Worm (Caenorhabditis elegans): ENCODE measurements around the gene C25G6.1.

The C25G6.1 gene

DNA sequence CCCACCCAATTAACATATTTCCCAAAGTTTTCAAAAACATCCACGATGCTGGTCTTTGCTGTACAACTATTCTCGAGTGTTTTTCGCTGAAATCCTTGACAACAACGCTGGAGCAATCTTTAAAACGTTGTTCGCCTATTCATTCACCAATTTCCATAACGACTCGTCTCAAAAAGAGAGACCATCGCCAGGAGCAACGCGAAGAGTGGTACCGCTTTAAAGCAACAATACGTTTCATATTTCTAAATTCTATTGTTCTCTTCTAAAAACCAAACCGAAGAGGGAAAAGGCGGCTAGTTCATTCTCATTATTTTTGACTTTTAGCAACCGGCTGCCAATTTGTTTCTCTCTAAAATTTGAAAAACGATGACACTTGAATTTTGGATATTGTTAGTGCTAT, at the start of gene C25G6.1:
Gene C25G6.1 (plus strand): TSS at position 301 of the 400 bp plus-strand sequence.
- TF ChIP-seq sea-1 (GFP tag; conservative IDR thresholded peaks at IDR 0.05) (no peak), pes-1 (GFP tag; IDR thresholded peaks at IDR 0.05) (no peak), ama-1 (optimal IDR thresholded peaks at IDR 0.05) (no peak), F13C5.2 (tag; optimal IDR thresholded peaks at IDR 0.05) (no peak), B0310.2 (tag; optimal IDR thresholded peaks at IDR 0.05) (no peak), tbx-11 (GFP tag; IDR thresholded peaks at IDR 0.05) (no peak), ets-7 (tag; optimal IDR thresholded peaks at IDR 0.05) (no peak), flt-1 (GFP tag; IDR thresholded peaks at IDR 0.05) (no peak), hnd-1 (tag; optimal IDR thresholded peaks at IDR 0.05) (no peak), aly-1 (tag; optimal IDR thresholded peaks at IDR 0.05) (no peak)

DNA sequence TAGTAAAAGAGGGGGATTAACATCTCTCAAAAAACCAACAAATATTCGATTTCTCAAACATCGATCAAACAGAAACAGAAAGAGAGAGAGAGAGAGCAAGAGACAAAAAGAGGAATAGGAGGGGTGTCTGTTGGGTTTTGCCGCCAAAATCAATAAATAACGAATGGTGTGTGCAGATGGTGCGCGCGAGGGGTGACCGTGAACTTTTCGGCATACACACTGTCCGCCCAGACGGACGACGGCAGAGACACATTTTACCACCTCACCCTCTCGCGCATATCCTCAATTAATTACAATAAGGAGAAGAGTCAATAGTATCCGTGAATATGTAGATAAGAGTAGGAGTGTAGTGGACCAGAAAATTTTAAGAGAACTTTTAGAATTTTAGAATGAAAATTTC, 48.3 kb upstream of the C25G6.1 start:
- TF ChIP-seq flt-1 (GFP tag; IDR thresholded peaks at IDR 0.05) (0 out of 2 replicates have a peak, but pooled peaks have one; percentile 9), hmg-4 (GFP tag; optimal IDR thresholded peaks at IDR 0.05) (peak; percentile 42), hnd-1 (tag; optimal IDR thresholded peaks at IDR 0.05) (no peak)

DNA sequence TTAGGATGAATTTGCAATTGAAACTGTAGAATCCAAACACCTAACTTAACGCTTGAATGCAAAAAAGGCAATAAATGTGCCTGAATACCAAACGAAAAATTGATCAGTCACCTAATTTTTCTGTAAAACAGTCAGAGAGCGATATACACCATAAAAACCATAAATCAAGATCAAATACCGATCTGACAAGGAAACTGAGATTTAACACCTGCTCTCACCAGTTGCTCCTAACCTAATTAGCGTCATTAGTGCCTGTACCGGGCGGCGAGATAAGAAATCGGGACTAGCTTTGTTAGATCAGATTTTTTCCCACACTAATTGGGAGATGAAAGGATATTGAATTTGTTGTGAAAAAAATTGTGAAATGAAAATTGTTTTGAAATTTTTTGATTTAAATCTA, 47.6 kb upstream of the C25G6.1 start:
- TF ChIP-seq ama-1 (optimal IDR thresholded peaks at IDR 0.05) (no peak), scrt-1 (GFP tag; IDR thresholded peaks at IDR 0.05) (no peak), F13C5.2 (tag; optimal IDR thresholded peaks at IDR 0.05) (no peak), ceh-13 (GFP tag; optimal IDR thresholded peaks at IDR 0.05) (no peak), ceh-36 (tag; optimal IDR thresholded peaks at IDR 0.05) (no peak), hnd-1 (tag; optimal IDR thresholded peaks at IDR 0.05) (no peak), sea-1 (GFP tag; conservative IDR thresholded peaks at IDR 0.05) (no peak), B0310.2 (tag; optimal IDR thresholded peaks at IDR 0.05) (no peak), pes-1 (GFP tag; IDR thresholded peaks at IDR 0.05) (no peak), flt-1 (GFP tag; IDR thresholded peaks at IDR 0.05) (no peak), tbx-11 (GFP tag; IDR thresholded peaks at IDR 0.05) (no peak), hmbx-1 (tag; optimal IDR thresholded peaks at IDR 0.05) (no peak), ets-7 (tag; optimal IDR thresholded peaks at IDR 0.05) (no peak), hmg-4 (GFP tag; optimal IDR thresholded peaks at IDR 0.05) (no peak), tbx-37 (GFP tag; conservative IDR thresholded peaks at IDR 0.05) (no peak), aly-1 (tag; optimal IDR thresholded peaks at IDR 0.05) (no peak)

DNA sequence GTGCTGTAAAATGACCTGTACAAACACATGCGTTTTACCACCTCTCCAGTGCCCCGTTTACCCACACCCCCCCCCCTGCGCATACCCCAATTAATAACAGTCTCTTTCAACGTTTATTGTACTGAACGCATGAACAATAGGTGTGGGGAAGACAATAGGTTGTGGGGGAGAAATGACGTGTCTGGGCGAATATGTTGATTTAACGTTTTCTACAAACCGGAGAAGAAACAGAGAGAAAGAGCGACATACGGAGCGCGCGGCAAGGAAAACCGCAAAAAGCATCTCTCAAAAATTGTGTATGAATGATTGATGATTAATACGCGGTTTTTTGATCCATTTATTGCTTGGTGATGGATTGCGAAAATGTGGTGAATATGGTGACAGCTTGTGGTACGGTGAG, 46.9 kb upstream of the C25G6.1 start:
- peak; percentile 21; the same call in 1 of the 2 replicates for TF ChIP-seq pes-1 (GFP tag; IDR thresholded peaks at IDR 0.05)
- no peak for TF ChIP-seq tbx-37 (GFP tag; conservative IDR thresholded peaks at IDR 0.05)
- peak; percentile 56 for TF ChIP-seq hmg-4 (GFP tag; optimal IDR thresholded peaks at IDR 0.05)
- TF ChIP-seq F13C5.2 (tag; optimal IDR thresholded peaks at IDR 0.05), result no peak
- TF ChIP-seq sea-1 (GFP tag; conservative IDR thresholded peaks at IDR 0.05), result no peak

DNA sequence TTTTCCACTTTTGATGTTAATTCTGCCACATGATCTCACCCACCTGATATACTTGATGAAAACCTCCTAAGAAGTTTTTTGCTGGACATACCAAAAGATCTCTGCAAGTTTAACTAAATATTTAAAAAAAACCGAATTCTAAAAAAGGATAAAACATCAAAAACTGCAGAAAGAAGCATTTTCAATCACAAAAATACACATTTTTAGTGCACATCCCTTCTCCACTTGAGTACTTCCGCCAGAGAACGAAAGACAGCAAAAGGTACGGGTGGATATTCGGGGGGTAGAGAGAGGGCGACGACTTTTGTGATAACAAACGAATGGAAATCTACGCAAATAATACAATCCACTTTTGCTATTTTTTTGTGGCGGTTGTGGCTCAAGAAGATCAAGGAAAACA, 40.0 kb upstream of the C25G6.1 start, which contains the start of gene C46H3.2:
Gene C46H3.2 (minus strand): TSS at position 101 of the 400 bp plus-strand sequence.
- TF ChIP-seq F13C5.2 (tag; optimal IDR thresholded peaks at IDR 0.05) (no peak), scrt-1 (GFP tag; IDR thresholded peaks at IDR 0.05) (no peak), sea-1 (GFP tag; conservative IDR thresholded peaks at IDR 0.05) (no peak), hmg-4 (GFP tag; optimal IDR thresholded peaks at IDR 0.05) (no peak), pes-1 (GFP tag; IDR thresholded peaks at IDR 0.05) (no peak), tra-4 (tag; optimal IDR thresholded peaks at IDR 0.05) (no peak), ets-7 (tag; optimal IDR thresholded peaks at IDR 0.05) (no peak), tbx-37 (GFP tag; conservative IDR thresholded peaks at IDR 0.05) (no peak), B0310.2 (tag; optimal IDR thresholded peaks at IDR 0.05) (no peak), ceh-36 (tag; optimal IDR thresholded peaks at IDR 0.05) (no peak), ceh-13 (GFP tag; optimal IDR thresholded peaks at IDR 0.05) (no peak), aly-1 (tag; optimal IDR thresholded peaks at IDR 0.05) (no peak), tbx-11 (GFP tag; IDR thresholded peaks at IDR 0.05) (no peak)

DNA sequence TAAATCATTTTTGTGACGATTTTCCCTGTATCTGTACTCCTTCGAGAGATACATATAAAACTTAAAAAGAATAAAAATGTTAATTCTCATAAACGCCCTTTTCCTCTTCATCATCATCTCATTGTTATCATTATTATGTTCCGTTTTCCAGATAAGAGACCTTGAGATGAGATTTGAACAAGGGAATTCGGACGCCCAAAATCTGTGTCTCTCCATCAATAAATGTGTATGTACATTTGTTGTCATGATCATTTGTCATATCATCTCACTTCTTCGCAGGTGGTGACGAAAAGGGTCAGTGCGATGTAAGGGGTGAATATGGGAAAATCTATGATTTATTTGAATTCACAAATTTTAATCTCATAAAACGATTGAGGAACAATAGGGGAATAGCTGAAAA, 38.6 kb upstream of the C25G6.1 start:
- no peak for TF ChIP-seq ama-1 (optimal IDR thresholded peaks at IDR 0.05)
- TF ChIP-seq ceh-36 (tag; optimal IDR thresholded peaks at IDR 0.05), result no peak
- no peak for TF ChIP-seq hmg-4 (GFP tag; optimal IDR thresholded peaks at IDR 0.05)
- no peak for TF ChIP-seq hmbx-1 (tag; optimal IDR thresholded peaks at IDR 0.05)
- TF ChIP-seq tbx-11 (GFP tag; IDR thresholded peaks at IDR 0.05), result no peak
- no peak for TF ChIP-seq B0310.2 (tag; optimal IDR thresholded peaks at IDR 0.05)
- no peak for TF ChIP-seq ceh-13 (GFP tag; optimal IDR thresholded peaks at IDR 0.05)

DNA sequence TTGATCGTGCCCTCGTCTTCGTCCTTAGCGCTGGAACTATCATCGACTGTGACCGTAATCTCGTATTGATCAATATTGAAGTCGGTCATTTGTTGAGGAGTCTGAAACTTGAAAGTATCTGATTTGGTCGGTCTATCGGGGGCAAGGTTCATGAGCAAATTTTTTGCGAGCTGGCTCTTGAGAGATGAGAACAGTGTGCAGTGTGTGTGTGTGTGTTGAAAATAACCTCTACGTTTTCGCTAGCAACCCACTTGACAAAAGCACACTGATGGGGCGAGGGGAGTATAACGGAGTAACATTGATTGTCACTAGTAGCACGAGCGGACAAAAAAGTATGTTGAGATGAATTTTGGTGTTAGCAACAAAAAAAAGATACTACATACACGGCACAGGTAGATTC, 31.9 kb upstream of the C25G6.1 start, which contains the start of gene C25G6.3:
Gene C25G6.3 (minus strand): TSS at position 101 of the 400 bp plus-strand sequence.
- no peak for TF ChIP-seq ama-1 (optimal IDR thresholded peaks at IDR 0.05)
- TF ChIP-seq B0310.2 (tag; optimal IDR thresholded peaks at IDR 0.05), result no peak
- no peak for TF ChIP-seq tbx-11 (GFP tag; IDR thresholded peaks at IDR 0.05)
- no peak for TF ChIP-seq ceh-36 (tag; optimal IDR thresholded peaks at IDR 0.05)
- TF ChIP-seq hnd-1 (tag; optimal IDR thresholded peaks at IDR 0.05), result no peak
- no peak for TF ChIP-seq hmbx-1 (tag; optimal IDR thresholded peaks at IDR 0.05)
- TF ChIP-seq ceh-13 (GFP tag; optimal IDR thresholded peaks at IDR 0.05), result no peak
- no peak for TF ChIP-seq ets-7 (tag; optimal IDR thresholded peaks at IDR 0.05)
- no peak for TF ChIP-seq aly-1 (tag; optimal IDR thresholded peaks at IDR 0.05)
- TF ChIP-seq F13C5.2 (tag; optimal IDR thresholded peaks at IDR 0.05), result no peak
- no peak for TF ChIP-seq hmg-4 (GFP tag; optimal IDR thresholded peaks at IDR 0.05)
- no peak for TF ChIP-seq scrt-1 (GFP tag; IDR thresholded peaks at IDR 0.05)
- no peak for TF ChIP-seq tbx-37 (GFP tag; conservative IDR thresholded peaks at IDR 0.05)
- no peak for TF ChIP-seq pes-1 (GFP tag; IDR thresholded peaks at IDR 0.05)
- no peak for TF ChIP-seq flt-1 (GFP tag; IDR thresholded peaks at IDR 0.05)
- TF ChIP-seq tra-4 (tag; optimal IDR thresholded peaks at IDR 0.05), result no peak
- no peak for TF ChIP-seq sea-1 (GFP tag; conservative IDR thresholded peaks at IDR 0.05)

DNA sequence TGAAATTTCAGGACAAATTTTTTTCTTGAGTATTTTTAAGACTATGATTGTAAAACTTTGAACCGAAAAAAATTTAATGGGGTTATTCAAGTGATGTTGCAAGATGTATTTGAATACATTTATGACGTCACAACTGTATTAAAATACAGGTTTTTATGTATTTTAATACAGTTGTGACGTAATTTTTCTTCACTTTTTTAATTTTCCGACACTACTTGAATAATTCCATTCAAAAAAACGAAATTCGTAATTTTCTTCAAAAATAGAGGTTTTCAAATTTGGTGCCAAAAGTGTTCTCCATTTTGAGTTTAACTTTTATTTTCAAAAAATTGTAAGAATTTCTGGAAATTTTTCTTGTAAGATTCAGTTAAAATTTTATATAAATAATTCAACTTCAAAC, 27.9 kb upstream of the C25G6.1 start:
- TF ChIP-seq flt-1 (GFP tag; IDR thresholded peaks at IDR 0.05) (no peak), pes-1 (GFP tag; IDR thresholded peaks at IDR 0.05) (no peak), F13C5.2 (tag; optimal IDR thresholded peaks at IDR 0.05) (no peak)

Measured in whole organism, early embryonic.